Fruit fly (Drosophila melanogaster) whole organism, prepupa: ENCODE measurements around the gene CG14803.

Experiments used
- Blimp-1 ChIP-seq: fragments of 200-800 bp; sonication (Bioruptor generic); optimal IDR thresholded peaks from 3 replicates; lab custom pipeline; 2017; ENCODE audit warnings: missing biosample characterization, missing genetic modification characterization, mild to moderate bottlenecking, moderate library complexity, missing genetic modification reagents
- CG11294 ChIP-seq: fragments of 200-800 bp; sonication (Bioruptor generic); IDR thresholded peaks from 2 replicates; pipeline ENCODE4 v1.3.6; 2022; ENCODE audit warnings: missing biosample characterization, missing genetic modification characterization
- CG11902 ChIP-seq: fragments of 200-800 bp; sonication (Bioruptor generic); optimal IDR thresholded peaks from 3 replicates; lab custom pipeline; 2016; ENCODE audit warnings: missing biosample characterization, missing genetic modification characterization
- CG8119 ChIP-seq: fragments of 200-800 bp; sonication (Bioruptor generic); IDR thresholded peaks from 3 replicates; pipeline ENCODE4 v1.3.6; 2022; ENCODE audit warnings: missing biosample characterization, missing genetic modification characterization
- CG8632 ChIP-seq: fragments of 200-800 bp; sonication (Bioruptor generic); optimal IDR thresholded peaks from 3 replicates; lab custom pipeline; 2016; ENCODE audit warnings: missing biosample characterization, missing genetic modification characterization
- Sox102F ChIP-seq: fragments of 200-800 bp; sonication (Bioruptor generic); optimal IDR thresholded peaks from 2 replicates; lab custom pipeline; 2016; ENCODE audit warnings: missing biosample characterization, mild to moderate bottlenecking, missing genetic modification characterization

DNA sequence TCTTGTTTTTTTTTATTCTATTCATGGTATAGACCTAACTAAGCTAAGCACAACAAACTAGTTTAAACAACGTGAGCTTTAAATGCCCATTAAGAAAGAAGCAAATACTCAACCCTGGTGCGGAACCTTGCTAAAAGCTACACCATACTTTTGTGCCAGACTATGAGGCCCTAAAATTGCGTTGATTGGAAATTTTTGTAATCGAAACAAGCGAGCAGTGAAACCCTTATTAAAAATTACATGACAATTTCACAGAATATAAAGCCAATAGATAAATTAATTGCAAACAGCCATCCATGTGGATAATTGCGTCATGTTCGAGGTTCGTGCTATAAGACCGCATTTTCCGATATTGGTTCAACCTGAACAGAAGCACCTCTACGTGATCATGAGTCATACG lies 49.6 kb upstream of the CG14803 start:
- no peak for TF ChIP-seq CG8632
- no peak for TF ChIP-seq CG8119 (GFP tag; lab: Robert Waterston, UW)
- TF ChIP-seq CG11294 (GFP tag; lab: Robert Waterston, UW): no peak
- no peak for TF ChIP-seq Blimp-1 (GFP tag; lab: Kevin White, UChicago)
- no peak for TF ChIP-seq Sox102F
- TF ChIP-seq CG11902: no peak
